Worm (Caenorhabditis elegans) whole organism, L4 larva: ENCODE data around the gene F58B4.2.
A peak's percentile ranks its signal among the peaks of the same experiment; 100 is the strongest.

Experiments used
- F26F4.8 ChIP-seq: fragments of 200-800 bp; sonication (Bioruptor generic); conservative IDR thresholded peaks from 2 replicates; pipeline ENCODE4 v1.3.6; 2022; ENCODE audit warnings: missing genetic modification characterization, missing compliant biosample characterization
- F37D6.2 ChIP-seq: sonication (generic microtip); optimal IDR thresholded peaks from 2 replicates; lab custom pipeline; 2016; ENCODE audit warnings: mild to moderate bottlenecking, missing genetic modification characterization, missing compliant biosample characterization
- F44E2.7 ChIP-seq: fragments of 200-800 bp; sonication (Bioruptor generic); IDR thresholded peaks from 2 replicates; pipeline ENCODE4 v2.1.2; 2022; ENCODE audit warnings: missing genetic modification characterization, missing compliant biosample characterization
- T26A8.4 ChIP-seq: fragments of 200-800 bp; sonication (Bioruptor generic); IDR thresholded peaks from 2 replicates; pipeline ENCODE4 v1.3.6; 2022; ENCODE audit warnings: missing genetic modification characterization, missing compliant biosample characterization
- Y48G9A.11 ChIP-seq: fragments of 200-800 bp; sonication (Bioruptor generic); IDR thresholded peaks from 2 replicates; pipeline ENCODE4 v1.3.6; 2022; ENCODE audit warnings: missing genetic modification reagents, missing genetic modification characterization, missing compliant biosample characterization
- Y5F2A.4 ChIP-seq: fragments of 200-800 bp; sonication (Bioruptor generic); optimal IDR thresholded peaks from 2 replicates; lab custom pipeline; 2018; ENCODE audit warnings: mild to moderate bottlenecking, missing genetic modification characterization, missing compliant biosample characterization
- Y75B8A.6 ChIP-seq: fragments of 200-800 bp; sonication (Bioruptor generic); IDR thresholded peaks from 2 replicates; pipeline ENCODE4 v1.3.6; 2022; ENCODE audit warnings: missing genetic modification reagents, missing genetic modification characterization, missing compliant biosample characterization
- aha-1 ChIP-seq: fragments of 150-350 bp; peaks from one replicate; lab custom pipeline; 2014; ENCODE audit warnings: missing biosample characterization, missing genetic modification characterization
- ceh-20 ChIP-seq: fragments of 200-800 bp; sonication (Bioruptor generic); IDR thresholded peaks from 2 replicates; pipeline ENCODE4 v1.3.6; 2022; ENCODE audit warnings: missing genetic modification reagents, missing genetic modification characterization, missing compliant biosample characterization
- ceh-32 ChIP-seq: sonication (generic microtip); optimal IDR thresholded peaks from 2 replicates; lab custom pipeline; 2016; ENCODE audit warnings: mild to moderate bottlenecking, missing genetic modification characterization, missing compliant biosample characterization; ENCODE audit not compliant: poor library complexity
- ceh-44 ChIP-seq: fragments of 200-800 bp; sonication (Bioruptor generic); IDR thresholded peaks from 2 replicates; pipeline ENCODE4 v1.3.6; 2022; ENCODE audit warnings: missing genetic modification reagents, missing genetic modification characterization, missing compliant biosample characterization
- ceh-62 ChIP-seq: sonication (generic microtip); optimal IDR thresholded peaks from 2 replicates; lab custom pipeline; 2017; ENCODE audit warnings: missing biosample characterization, missing genetic modification characterization
- cey-2 ChIP-seq: sonication (generic microtip); optimal IDR thresholded peaks from 3 replicates; lab custom pipeline; 2017; ENCODE audit warnings: missing genetic modification characterization, mild to moderate bottlenecking, missing compliant biosample characterization, antibody characterized with exemption, borderline replicate concordance; ENCODE audit not compliant: insufficient read depth
- ctbp-1 ChIP-seq: fragments of 200-800 bp; sonication (Bioruptor generic); IDR thresholded peaks from 2 replicates; pipeline ENCODE4 v1.3.6; 2022; ENCODE audit warnings: missing genetic modification reagents, missing genetic modification characterization, missing compliant biosample characterization
- daf-16 ChIP-seq, 3 experiments: sonication (generic microtip); optimal IDR thresholded peaks; 2 replicates each; lab custom pipeline; 2016 to 2017; ENCODE audit warnings: missing genetic modification characterization in 3 of 3, missing genetic modification reagents in 3 of 3, mild to moderate bottlenecking in 2 of 3, missing compliant biosample characterization in 2 of 3, missing biosample characterization in 1 of 3, moderate library complexity in 1 of 3
- daf-19 ChIP-seq: fragments of 200-800 bp; sonication (Bioruptor generic); conservative IDR thresholded peaks from 2 replicates; pipeline ENCODE4 v1.3.6; 2022; ENCODE audit warnings: missing genetic modification characterization, missing compliant biosample characterization
- dmd-6 ChIP-seq: fragments of 200-800 bp; sonication (Bioruptor generic); IDR thresholded peaks from 2 replicates; pipeline ENCODE4 v1.3.6; 2022; ENCODE audit warnings: missing genetic modification reagents, missing genetic modification characterization, missing compliant biosample characterization
- dmd-8 ChIP-seq: fragments of 200-800 bp; sonication (Bioruptor generic); IDR thresholded peaks from 2 replicates; pipeline ENCODE4 v1.3.6; 2022; ENCODE audit warnings: missing genetic modification characterization, missing compliant biosample characterization
- dmd-9 ChIP-seq: fragments of 200-800 bp; sonication (Bioruptor generic); IDR thresholded peaks from 2 replicates; pipeline ENCODE4 v1.3.6; 2022; ENCODE audit warnings: missing genetic modification reagents, missing genetic modification characterization, missing compliant biosample characterization
- duxl-1 ChIP-seq: sonication (generic microtip); optimal IDR thresholded peaks from 2 replicates; lab custom pipeline; 2016; ENCODE audit warnings: mild to moderate bottlenecking, missing genetic modification characterization, moderate library complexity, missing compliant biosample characterization; ENCODE audit not compliant: poor library complexity
- dve-1 ChIP-seq: sonication (generic microtip); optimal IDR thresholded peaks from 2 replicates; lab custom pipeline; 2017; ENCODE audit warnings: antibody characterized with exemption, mild to moderate bottlenecking, missing genetic modification characterization, missing compliant biosample characterization; ENCODE audit not compliant: insufficient read depth
- gei-8 ChIP-seq: fragments of 200-800 bp; sonication (Bioruptor generic); optimal IDR thresholded peaks from 2 replicates; lab custom pipeline; 2018; ENCODE audit warnings: mild to moderate bottlenecking, missing genetic modification characterization, missing compliant biosample characterization
- hif-1 ChIP-seq, 2 experiments: sonication (generic microtip); optimal IDR thresholded peaks; 2 replicates each; lab custom pipeline; 2016 to 2017; ENCODE audit warnings: missing compliant biosample characterization in 2 of 2, missing genetic modification characterization in 2 of 2, missing genetic modification reagents in 2 of 2, missing genotype in 2 of 2, mild to moderate bottlenecking in 1 of 2
- hlh-11 ChIP-seq: fragments of 200-800 bp; sonication (Bioruptor generic); optimal IDR thresholded peaks from 2 replicates; lab custom pipeline; 2018; ENCODE audit warnings: mild to moderate bottlenecking, missing genetic modification characterization, missing compliant biosample characterization
- hlh-30 ChIP-seq: sonication (generic microtip); optimal IDR thresholded peaks from 2 replicates; lab custom pipeline; 2017; ENCODE audit warnings: antibody characterized with exemption, mild to moderate bottlenecking, missing genetic modification characterization, missing compliant biosample characterization; ENCODE audit not compliant: insufficient read depth
- lin-13 ChIP-seq: fragments of 150-350 bp; optimal IDR thresholded peaks from 2 replicates; lab custom pipeline; 2014; ENCODE audit warnings: missing biosample characterization, missing genetic modification reagents, missing genetic modification characterization
- madf-9 ChIP-seq: fragments of 200-800 bp; sonication (Bioruptor generic); conservative IDR thresholded peaks from 2 replicates; pipeline ENCODE4 v1.3.6; 2022; ENCODE audit warnings: missing genetic modification reagents, missing genetic modification characterization, missing compliant biosample characterization
- mdl-1 ChIP-seq, 2 experiments: fragments of 150-350 bp in 1 of 2; sonication (generic microtip) in 1 of 2; optimal IDR thresholded peaks; 2 replicates each; lab custom pipeline; 2014 to 2017; ENCODE audit warnings: missing biosample characterization in 2 of 2, missing genetic modification characterization in 2 of 2
- mdt-29 ChIP-seq: fragments of 200-800 bp; sonication (Bioruptor generic); IDR thresholded peaks from 2 replicates; pipeline ENCODE4 v1.3.6; 2022; ENCODE audit warnings: missing genetic modification reagents, missing genetic modification characterization, missing compliant biosample characterization
- nhr-10 ChIP-seq: fragments of 150-350 bp; optimal IDR thresholded peaks from 2 replicates; lab custom pipeline; 2014; ENCODE audit warnings: missing biosample characterization, missing genetic modification characterization
- nhr-237 ChIP-seq: sonication (generic microtip); optimal IDR thresholded peaks from 2 replicates; lab custom pipeline; 2017; ENCODE audit warnings: missing biosample characterization, missing genetic modification characterization
- nhr-25 ChIP-seq: sonication (generic microtip); optimal IDR thresholded peaks from 2 replicates; lab custom pipeline; 2017; ENCODE audit warnings: missing genetic modification characterization, mild to moderate bottlenecking, missing compliant biosample characterization, antibody characterized with exemption, moderate library complexity, borderline replicate concordance; ENCODE audit not compliant: insufficient read depth
- nhr-28 ChIP-seq: fragments of 150-350 bp; optimal IDR thresholded peaks from 2 replicates; lab custom pipeline; 2014; ENCODE audit warnings: missing biosample characterization, missing genetic modification characterization
- pha-4 ChIP-seq, 2 experiments: fragments of 150-350 bp in 1 of 2; fragments of 200-800 bp in 1 of 2; sonication (Bioruptor generic) in 1 of 2; IDR thresholded peaks in 1 of 2; optimal IDR thresholded peaks in 1 of 2; 2 replicates each; pipeline versions ENCODE4 v1.3.6 to Lab custom; 2014 to 2022; ENCODE audit warnings: missing genetic modification characterization in 2 of 2, missing genetic modification reagents in 2 of 2, missing biosample characterization in 1 of 2, missing compliant biosample characterization in 1 of 2
- rbr-2 ChIP-seq: sonication (generic microtip); optimal IDR thresholded peaks from 2 replicates; lab custom pipeline; 2016; ENCODE audit warnings: missing genotype, missing genetic modification characterization, missing compliant biosample characterization
- snpc-1.2 ChIP-seq: fragments of 200-800 bp; sonication (Bioruptor generic); IDR thresholded peaks from 2 replicates; pipeline ENCODE4 v1.3.6; 2022; ENCODE audit warnings: missing genetic modification reagents, missing genetic modification characterization, missing compliant biosample characterization
- snpc-4 ChIP-seq: fragments of 150-350 bp; optimal IDR thresholded peaks from 2 replicates; lab custom pipeline; 2014; ENCODE audit warnings: missing biosample characterization, missing genetic modification characterization
- spr-3 ChIP-seq: fragments of 200-800 bp; sonication (Bioruptor generic); optimal IDR thresholded peaks from 2 replicates; lab custom pipeline; 2018; ENCODE audit warnings: mild to moderate bottlenecking, missing genetic modification characterization, missing compliant biosample characterization
- tag-97 ChIP-seq: fragments of 200-800 bp; sonication (Bioruptor generic); IDR thresholded peaks from 2 replicates; pipeline ENCODE4 v1.3.6; 2022; ENCODE audit warnings: missing genetic modification characterization, missing compliant biosample characterization
- unc-130 ChIP-seq: sonication (generic microtip); optimal IDR thresholded peaks from 2 replicates; lab custom pipeline; 2016; ENCODE audit warnings: missing genetic modification reagents, missing genetic modification characterization, missing compliant biosample characterization
- unc-39 ChIP-seq: sonication (generic microtip); optimal IDR thresholded peaks from 2 replicates; lab custom pipeline; 2017; ENCODE audit warnings: missing biosample characterization, missing genetic modification characterization
- unc-62 ChIP-seq, 3 experiments: fragments of 150-350 bp in 1 of 3; sonication (generic microtip); optimal IDR thresholded peaks in 2 of 3; peaks in 1 of 3; 1 replicate in 1 of 3; 2 replicates in 2 of 3; lab custom pipeline; 2014 to 2017; ENCODE audit warnings: missing biosample characterization in 3 of 3, missing genetic modification characterization in 3 of 3, missing genetic modification reagents in 3 of 3, missing genotype in 1 of 3
- zfp-2 ChIP-seq: sonication (generic microtip); optimal IDR thresholded peaks from 2 replicates; lab custom pipeline; 2016; ENCODE audit warnings: mild to moderate bottlenecking, missing genetic modification characterization, missing compliant biosample characterization
- zfp-3 ChIP-seq: fragments of 200-800 bp; sonication (Bioruptor generic); conservative IDR thresholded peaks from 2 replicates; pipeline ENCODE4 v1.3.6; 2022; ENCODE audit warnings: missing genetic modification reagents, missing genetic modification characterization, missing compliant biosample characterization
- zip-2 ChIP-seq: fragments of 150-350 bp; optimal IDR thresholded peaks from 2 replicates; lab custom pipeline; 2014; ENCODE audit warnings: missing biosample characterization, missing genetic modification characterization
- ztf-7 ChIP-seq: fragments of 150-350 bp; optimal IDR thresholded peaks from 2 replicates; lab custom pipeline; 2014; ENCODE audit warnings: missing biosample characterization, missing genetic modification characterization

Gene F58B4.2

DNA sequence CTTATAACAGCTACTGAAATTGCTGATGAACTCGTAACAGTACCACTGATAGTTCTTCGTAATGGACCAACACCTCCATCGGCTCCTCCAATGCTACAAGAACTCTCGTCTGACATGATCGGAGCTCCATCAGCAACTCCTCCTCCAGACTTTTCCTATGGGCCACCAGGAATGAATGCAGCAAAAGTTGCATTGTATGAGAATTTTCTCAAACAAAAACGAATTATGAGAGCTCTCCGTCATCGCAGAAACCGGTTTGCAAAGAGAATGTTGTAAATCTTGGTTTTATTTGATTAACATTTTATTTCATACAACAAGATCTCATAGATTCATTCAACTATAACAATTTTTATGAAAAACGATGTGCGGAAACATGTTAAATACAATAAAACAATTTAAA is 30.7 kb downstream of the F58B4.2 start (continued):
- TF ChIP-seq zfp-3 (GFP tag; lab: Robert Waterston, UW) (peak; percentile 48; the same call in 1 of the 2 replicates), snpc-4 (no peak), Y5F2A.4 (GFP tag; lab: Kevin White, UChicago) (no peak), dve-1 (tag; lab: Kevin White, UChicago) (peak; percentile 54), ceh-20 (GFP tag; lab: Robert Waterston, UW) (peak; percentile 64; the same call in 1 of the 2 replicates), T26A8.4 (GFP tag; lab: Robert Waterston, UW) (peak; percentile 79)

DNA sequence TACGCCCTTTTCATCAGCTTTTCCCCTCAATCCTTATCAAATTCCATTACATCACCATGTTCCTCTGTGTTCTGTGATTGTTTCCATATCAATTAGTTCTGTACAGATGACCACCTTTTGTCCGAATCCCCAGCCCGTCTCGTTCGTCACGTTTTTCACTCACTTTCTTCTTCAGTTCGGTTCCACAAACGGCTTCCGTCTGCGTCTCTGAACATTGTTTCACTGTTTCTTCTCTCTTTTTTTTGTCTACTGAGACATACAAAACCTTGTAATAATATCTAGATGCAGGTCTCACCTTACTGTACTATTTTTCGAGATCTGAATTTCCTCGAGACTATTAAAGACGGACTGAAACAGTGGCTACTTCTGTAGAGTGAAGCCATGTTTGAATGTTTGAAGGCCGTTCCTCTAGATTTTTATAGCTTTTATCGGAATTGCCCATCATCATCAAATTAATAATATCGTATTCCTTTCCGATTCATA is 31.8 kb downstream of the F58B4.2 start, which contains the start of gene F32D8.3:
Gene F32D8.3 (plus strand): TSS at position 433 of the 483 bp plus-strand sequence.
- TF ChIP-seq F37D6.2 (tag; lab: Kevin White, UChicago) (no peak), ceh-44 (GFP tag; lab: Robert Waterston, UW) (no peak), daf-19 (GFP tag; lab: Robert Waterston, UW) (no peak), T26A8.4 (GFP tag; lab: Robert Waterston, UW) (no peak), nhr-25 (tag; lab: Kevin White, UChicago) (no peak), madf-9 (GFP tag; lab: Robert Waterston, UW) (no peak), rbr-2 (tag; lab: Kevin White, UChicago) (no peak), dmd-6 (no peak), ceh-62 (tag; lab: Kevin White, UChicago) (no peak), F26F4.8 (GFP tag; lab: Robert Waterston, UW) (no peak), aha-1 (tag; lab: Kevin White, UChicago) (peak; percentile 89), nhr-10 (no peak), nhr-28 (tag; lab: Kevin White, UChicago) (peak; percentile 33), daf-16 (GFP tag; optimal IDR thresholded peaks at IDR 0.05; lab: Kevin White, UChicago) (no peak), daf-16 (tag; optimal IDR thresholded peaks at IDR 0.05; lab: Kevin White, UChicago) (no peak), nhr-237 (tag; lab: Kevin White, UChicago) (no peak), ctbp-1 (GFP tag; lab: Robert Waterston, UW) (no peak), unc-62 (GFP tag; optimal IDR thresholded peaks at IDR 0.05 in 1 of 2; lab: Kevin White, UChicago) (peak in 1 of 2 experiments; percentile 67), unc-62 (tag; optimal IDR thresholded peaks at IDR 0.05; lab: Kevin White, UChicago) (no peak), hif-1 (tag; optimal IDR thresholded peaks at IDR 0.05; lab: Kevin White, UChicago) (no peak), gei-8 (GFP tag; lab: Kevin White, UChicago) (no peak), snpc-1.2 (no peak), dmd-9 (GFP tag; lab: Robert Waterston, UW) (no peak), lin-13 (GFP tag; lab: Kevin White, UChicago) (no peak), Y75B8A.6 (GFP tag; lab: Robert Waterston, UW) (no peak), unc-39 (tag; lab: Kevin White, UChicago) (no peak), F44E2.7 (GFP tag; lab: Robert Waterston, UW) (no peak), hlh-11 (tag; lab: Kevin White, UChicago) (peak; percentile 62), duxl-1 (no peak), ceh-32 (tag; lab: Kevin White, UChicago) (no peak), ztf-7 (tag; lab: Kevin White, UChicago) (no peak), tag-97 (GFP tag; lab: Robert Waterston, UW) (no peak), mdl-1 (tag; optimal IDR thresholded peaks at IDR 0.05; lab: Kevin White, UChicago) (peak in 1 of 2 experiments; percentile 52), zfp-2 (tag; lab: Kevin White, UChicago) (no peak), Y48G9A.11 (GFP tag; lab: Robert Waterston, UW) (no peak), cey-2 (tag; lab: Kevin White, UChicago) (peak; percentile 62), dmd-8 (no peak), hlh-30 (tag; lab: Kevin White, UChicago) (peak; percentile 24), zip-2 (tag; lab: Kevin White, UChicago) (no peak), mdt-29 (GFP tag; lab: Robert Waterston, UW) (no peak), pha-4 (GFP tag; IDR thresholded peaks at IDR 0.05; lab: Robert Waterston, UW) (no peak), pha-4 (tag; optimal IDR thresholded peaks at IDR 0.05; lab: Kevin White, UChicago) (no peak), unc-130 (no peak), spr-3 (GFP tag; lab: Kevin White, UChicago) (no peak)
